Fruit fly (Drosophila melanogaster): ENCODE results near the gene CG45263.

The CG45263 gene

DNA sequence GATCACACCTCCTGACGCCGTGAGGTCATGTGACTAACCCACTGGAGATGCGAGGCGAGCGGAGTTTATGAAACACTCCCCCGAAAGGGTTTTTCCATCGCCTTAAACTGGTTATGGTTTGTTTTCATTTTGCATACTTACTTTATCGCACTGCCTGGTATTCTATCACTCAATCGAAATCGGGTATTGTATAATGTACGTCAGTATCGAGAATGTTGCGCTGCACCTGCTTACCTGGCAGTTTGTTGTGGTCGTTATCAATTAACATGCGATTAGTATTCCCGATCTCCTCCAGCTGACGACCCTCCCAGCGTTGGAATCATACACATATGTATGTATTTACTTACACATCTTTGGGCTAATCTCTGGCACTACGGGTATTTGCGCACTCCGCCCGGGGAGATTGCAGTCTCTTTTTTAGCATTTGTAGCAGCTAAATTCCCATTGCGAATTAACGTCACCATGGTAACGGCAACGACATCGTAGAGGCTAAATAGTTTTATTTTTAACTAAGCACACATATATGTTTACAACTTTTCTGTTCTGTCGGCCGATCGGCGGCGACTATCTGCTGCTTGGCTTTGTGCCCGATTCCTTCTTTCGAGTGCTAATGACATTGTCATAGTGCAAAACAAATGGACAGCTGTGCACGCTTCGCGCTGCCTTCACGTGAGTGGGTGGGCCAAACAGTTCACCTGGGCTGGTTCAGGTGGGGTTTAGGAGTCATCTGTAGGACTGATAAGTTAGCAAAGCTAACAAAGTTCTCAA, 124.3 kb downstream of the CG45263 start:
- TF ChIP-seq CG8290 (GFP tag; optimal IDR thresholded peaks at IDR 0.05) (no peak), CG8290 (tag; optimal IDR thresholded peaks at IDR 0.05) (peak in 1 of 2 experiments; percentile 41), CG13775 (GFP tag; optimal IDR thresholded peaks at IDR 0.05) (no peak), Lpt (GFP tag; optimal IDR thresholded peaks at IDR 0.05) (no peak), ems (GFP tag; optimal IDR thresholded peaks at IDR 0.05) (no peak), CG34376 (GFP tag; optimal IDR thresholded peaks at IDR 0.05) (peak; percentile 34), Mrtf (GFP tag; IDR thresholded peaks at IDR 0.05) (no peak), run (tag; optimal IDR thresholded peaks at IDR 0.05) (no peak), ci (GFP tag; IDR thresholded peaks at IDR 0.05) (0 out of 3 replicates have a peak, but pooled peaks have one; percentile 9), nau (GFP tag; optimal IDR thresholded peaks at IDR 0.05) (no peak), pita (GFP tag; optimal IDR thresholded peaks at IDR 0.05) (no peak), CG33557 (GFP tag; optimal IDR thresholded peaks at IDR 0.05) (no peak), vnd (GFP tag; IDR thresholded peaks at IDR 0.05; ENCODE audit: partially characterized antibody) (no peak), Mad (GFP tag; optimal IDR thresholded peaks at IDR 0.05) (no peak), pb (GFP tag; optimal IDR thresholded peaks at IDR 0.05) (no peak), Pdp1 (GFP tag; optimal IDR thresholded peaks at IDR 0.05) (peak in 1 of 2 experiments; percentile 87), CG9932 (GFP tag; IDR thresholded peaks at IDR 0.05) (0 out of 2 replicates have a peak, but pooled peaks have one; percentile 4), Myb (GFP tag; optimal IDR thresholded peaks at IDR 0.05) (no peak), toy (GFP tag; IDR thresholded peaks at IDR 0.05) (no peak), hkb (optimal IDR thresholded peaks at IDR 0.05) (no peak), hkb (GFP tag; IDR thresholded peaks at IDR 0.05) (no peak), gro (GFP tag; optimal IDR thresholded peaks at IDR 0.05) (no peak), Side (GFP tag; optimal IDR thresholded peaks at IDR 0.05) (no peak), chn (GFP tag; optimal IDR thresholded peaks at IDR 0.05) (no peak), kah (GFP tag; optimal IDR thresholded peaks at IDR 0.05) (no peak), ERR (GFP tag; optimal IDR thresholded peaks at IDR 0.05) (peak; percentile 25), CG1024 (GFP tag; IDR thresholded peaks at IDR 0.05) (peak; percentile 27; the same call in 1 of the 2 replicates), BtbVII (GFP tag; optimal IDR thresholded peaks at IDR 0.05) (no peak), Antp (GFP tag; optimal IDR thresholded peaks at IDR 0.05) (no peak), CG18599 (GFP tag; optimal IDR thresholded peaks at IDR 0.05) (peak; percentile 45), CG10274 (GFP tag; optimal IDR thresholded peaks at IDR 0.05) (no peak), fu2 (GFP tag; optimal IDR thresholded peaks at IDR 0.05) (no peak), NfI (GFP tag; optimal IDR thresholded peaks at IDR 0.05) (peak; percentile 22), YL-1 (GFP tag; optimal IDR thresholded peaks at IDR 0.05) (peak; percentile 3), CG11723 (GFP tag; optimal IDR thresholded peaks at IDR 0.05) (no peak), kay (GFP tag; optimal IDR thresholded peaks at IDR 0.05) (no peak), CG12104 (GFP tag; optimal IDR thresholded peaks at IDR 0.05) (no peak), Fer2 (tag; optimal IDR thresholded peaks at IDR 0.05) (no peak), CG6765 (GFP tag; optimal IDR thresholded peaks at IDR 0.05) (peak; percentile 2), Gsc (GFP tag; IDR thresholded peaks at IDR 0.05) (no peak), HLH3B (GFP tag; IDR thresholded peaks at IDR 0.05) (0 out of 2 replicates have a peak, but pooled peaks have one; percentile 4), CG2199 (GFP tag; IDR thresholded peaks at IDR 0.05) (0 out of 3 replicates have a peak, but pooled peaks have one; percentile 16), CTCF (GFP tag; optimal IDR thresholded peaks at IDR 0.05) (no peak), lmd (GFP tag; IDR thresholded peaks at IDR 0.05) (0 out of 2 replicates have a peak, but pooled peaks have one; percentile 16), CG12659 (GFP tag; optimal IDR thresholded peaks at IDR 0.05) (no peak), Drgx (GFP tag; IDR thresholded peaks at IDR 0.05) (no peak), CG4360 (GFP tag; IDR thresholded peaks at IDR 0.05) (0 out of 2 replicates have a peak, but pooled peaks have one; percentile 17), sug (tag; optimal IDR thresholded peaks at IDR 0.05) (peak; percentile 75), CG15479 (GFP tag; optimal IDR thresholded peaks at IDR 0.05) (no peak), NFAT (GFP tag; IDR thresholded peaks at IDR 0.05) (no peak), CG13894 (tag; optimal IDR thresholded peaks at IDR 0.05) (no peak)

Data from whole organism, embryonic.